Fruit fly (Drosophila melanogaster): ENCODE data around the gene bai.

bai gene

DNA sequence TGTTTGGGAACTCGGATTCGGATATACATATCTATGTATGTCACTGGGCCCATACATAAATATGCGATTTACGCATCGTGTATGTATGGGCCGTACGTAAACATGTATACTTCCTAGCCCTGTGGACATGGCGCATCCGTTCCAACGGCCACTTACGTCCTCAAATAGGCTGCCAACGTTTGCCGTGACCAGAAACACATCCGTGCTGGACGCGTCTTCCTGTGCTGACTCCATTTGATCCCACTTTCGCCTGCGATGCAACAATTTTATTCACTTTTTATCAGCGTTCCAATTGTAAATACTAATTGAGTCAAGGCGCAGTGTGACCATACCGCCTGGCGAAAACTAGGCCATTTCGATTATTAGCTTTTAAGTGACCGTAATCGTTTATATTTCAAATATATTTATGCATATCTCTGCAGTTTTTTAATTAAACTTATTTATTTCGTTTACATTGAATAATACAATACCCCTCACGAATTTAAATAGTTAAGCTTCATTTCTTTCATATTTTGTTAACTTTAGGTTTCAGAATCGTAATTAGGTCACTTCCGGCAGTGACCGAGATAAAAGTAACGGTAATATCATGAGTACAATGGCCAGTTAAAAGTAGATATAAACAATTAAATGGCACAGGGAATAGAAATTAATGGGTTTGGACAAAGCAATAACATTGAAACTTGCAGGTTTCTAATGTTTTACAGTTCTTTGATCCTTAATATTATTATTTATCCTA lies 5.8 kb downstream of the bai start, which contains the start of gene 5PtaseI:
Gene 5PtaseI (minus strand): TSS at position 336 of the 736 bp plus-strand sequence.
- TF ChIP-seq noc (tag; optimal IDR thresholded peaks at IDR 0.05): no peak

DNA sequence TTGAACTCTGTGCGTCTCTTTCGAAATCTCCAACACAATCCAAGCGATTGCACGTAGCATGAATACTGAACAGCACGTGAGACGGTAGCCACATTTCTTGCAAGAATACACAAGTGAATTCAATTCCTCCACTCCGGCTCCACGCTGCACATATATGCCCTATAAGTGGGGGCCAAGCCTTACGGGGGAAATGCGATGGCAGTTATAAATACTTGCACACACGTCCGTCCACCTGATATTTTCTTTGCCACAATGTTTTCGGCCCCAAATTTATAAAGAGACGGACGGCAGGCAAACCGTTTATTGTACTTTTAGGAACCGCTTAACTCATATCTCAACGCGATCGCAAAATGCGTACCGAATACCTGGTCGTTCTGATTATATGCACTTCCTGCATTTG lies 6.8 kb downstream of the bai start, which contains the start of gene CG11786:
Gene CG11786 (plus strand): TSS at position 301 of the 400 bp plus-strand sequence.
- no peak for TF ChIP-seq noc (tag; optimal IDR thresholded peaks at IDR 0.05)

DNA sequence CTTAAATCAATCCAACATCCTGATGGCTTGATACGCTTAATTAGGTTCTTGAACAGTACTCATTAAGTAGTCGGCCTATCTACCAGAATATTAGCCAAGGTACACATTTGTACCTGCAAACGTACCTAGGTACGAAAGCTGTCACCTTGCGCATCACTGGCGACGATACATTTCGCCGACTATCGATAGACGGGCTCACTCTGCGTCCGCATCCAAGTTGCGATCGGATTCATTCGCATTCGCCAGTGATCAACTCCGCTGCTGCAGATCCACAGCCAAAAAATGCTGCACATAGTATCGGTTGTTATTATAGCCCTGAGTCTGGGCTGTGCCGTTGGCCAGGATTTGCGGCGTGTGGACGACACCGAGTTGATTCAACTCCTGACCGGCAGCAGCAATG lies 8.3 kb downstream of the bai start, which contains the start of gene CG11790:
Gene CG11790 (plus strand): TSS at position 203 of the 400 bp plus-strand sequence.
- TF ChIP-seq noc (tag; optimal IDR thresholded peaks at IDR 0.05): no peak

DNA sequence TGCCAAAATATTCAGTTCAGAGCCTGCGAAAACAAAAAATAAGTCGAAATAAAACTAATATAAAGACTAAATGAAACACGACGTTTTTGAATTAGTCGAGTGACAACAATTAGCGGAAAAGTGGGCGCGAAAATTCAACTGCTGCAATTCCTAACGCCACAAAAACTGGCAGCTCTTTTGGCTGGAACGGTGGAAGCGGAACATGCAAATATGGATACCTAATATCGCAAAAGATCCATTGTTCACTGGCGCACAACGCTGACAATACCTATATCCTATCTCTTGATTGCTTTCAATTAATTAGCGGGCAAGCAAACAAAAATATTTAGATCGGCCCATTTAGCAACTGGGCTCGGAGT lies 10.2 kb downstream of the bai start, which contains the start of gene CG11791:
Gene CG11791 (plus strand): TSS at position 234 of the 359 bp plus-strand sequence.
- TF ChIP-seq noc (tag; optimal IDR thresholded peaks at IDR 0.05): no peak

DNA sequence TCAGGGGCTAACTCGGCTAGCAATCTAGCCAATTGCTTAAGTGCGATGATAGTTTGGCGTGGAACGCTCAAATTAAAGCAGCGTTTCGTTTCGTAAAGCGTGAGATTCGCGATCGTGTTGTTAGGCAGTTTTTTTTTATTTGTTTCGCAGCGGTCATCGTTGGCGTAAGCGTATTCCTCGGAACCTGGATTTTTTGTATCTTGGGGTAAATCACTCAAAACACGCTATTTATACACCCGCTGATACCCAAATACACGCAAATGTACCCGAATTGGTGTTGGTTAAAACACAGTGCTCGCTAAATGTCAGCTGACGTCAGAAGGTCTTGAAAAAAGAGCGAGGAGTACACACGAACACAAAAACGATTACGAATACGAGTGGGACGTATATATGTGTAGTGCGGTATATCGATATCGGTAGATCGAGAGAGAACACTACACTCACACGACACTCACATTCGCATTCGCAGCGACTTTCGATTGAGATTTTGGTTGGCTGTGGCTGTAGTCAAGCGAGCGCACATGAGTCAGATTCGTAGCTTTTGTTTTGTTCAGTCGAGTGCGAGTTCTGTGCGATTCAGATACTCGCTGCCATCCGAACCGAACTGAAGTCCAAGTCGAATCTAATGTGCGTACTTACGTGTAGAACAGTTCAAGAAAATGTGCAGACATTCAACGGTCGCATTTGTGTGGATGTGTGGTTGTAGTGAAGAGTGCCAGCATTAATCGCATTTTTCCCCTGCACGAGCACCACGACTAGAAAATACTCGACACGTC lies 10.8 kb downstream of the bai start:
- TF ChIP-seq noc (tag; optimal IDR thresholded peaks at IDR 0.05): peak; percentile 58

DNA sequence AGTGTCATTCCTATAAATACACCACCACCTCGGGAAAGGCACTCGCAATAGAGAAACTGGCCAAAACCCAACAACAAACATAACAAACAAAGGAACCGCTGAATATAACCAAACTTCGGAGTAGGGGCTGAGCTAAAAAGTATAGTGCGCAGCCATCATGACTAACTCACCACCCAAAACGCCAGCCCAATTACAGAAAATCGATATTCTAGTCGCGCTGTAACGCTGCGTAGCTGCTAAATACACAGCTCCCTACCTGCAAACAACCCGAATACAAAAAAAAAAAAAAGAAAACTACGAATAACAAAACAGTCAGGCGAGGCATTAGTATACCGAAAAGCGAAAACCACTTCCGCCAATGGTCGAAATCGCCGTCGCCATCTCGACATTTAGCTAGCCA lies 11.5 kb downstream of the bai start:
- no peak for TF ChIP-seq noc (tag; optimal IDR thresholded peaks at IDR 0.05)

DNA sequence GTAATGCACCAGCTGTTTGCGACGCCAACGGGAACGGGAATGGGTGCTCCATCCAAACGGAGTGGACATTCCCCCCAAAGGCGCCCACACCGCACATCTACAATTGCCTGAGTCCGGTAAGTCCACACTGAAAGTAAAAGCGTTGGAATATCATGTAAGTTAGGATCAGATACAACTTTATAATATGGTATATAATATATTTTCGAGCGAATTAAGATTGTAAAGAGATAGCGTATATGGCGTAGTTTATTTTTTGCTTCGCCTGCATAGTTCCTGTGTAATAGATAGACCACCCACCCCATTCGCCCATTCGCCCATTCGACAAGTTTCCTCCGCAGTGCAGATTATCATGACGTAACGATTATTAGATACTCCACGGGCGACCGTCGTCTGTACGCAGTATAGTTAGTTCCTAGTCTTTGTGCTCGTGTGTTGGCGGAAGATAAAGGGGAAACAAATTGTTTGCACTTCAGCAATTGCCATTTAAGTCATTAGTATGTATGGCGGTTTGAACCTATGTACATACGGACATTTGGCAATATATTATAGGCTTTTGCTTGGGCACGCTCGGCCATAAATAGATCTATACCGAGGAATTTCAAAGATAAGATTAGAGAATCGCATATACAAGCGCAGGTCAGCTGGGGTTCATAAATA lies 12.4 kb downstream of the bai start:
- peak; percentile 46 for TF ChIP-seq noc (tag; optimal IDR thresholded peaks at IDR 0.05)

DNA sequence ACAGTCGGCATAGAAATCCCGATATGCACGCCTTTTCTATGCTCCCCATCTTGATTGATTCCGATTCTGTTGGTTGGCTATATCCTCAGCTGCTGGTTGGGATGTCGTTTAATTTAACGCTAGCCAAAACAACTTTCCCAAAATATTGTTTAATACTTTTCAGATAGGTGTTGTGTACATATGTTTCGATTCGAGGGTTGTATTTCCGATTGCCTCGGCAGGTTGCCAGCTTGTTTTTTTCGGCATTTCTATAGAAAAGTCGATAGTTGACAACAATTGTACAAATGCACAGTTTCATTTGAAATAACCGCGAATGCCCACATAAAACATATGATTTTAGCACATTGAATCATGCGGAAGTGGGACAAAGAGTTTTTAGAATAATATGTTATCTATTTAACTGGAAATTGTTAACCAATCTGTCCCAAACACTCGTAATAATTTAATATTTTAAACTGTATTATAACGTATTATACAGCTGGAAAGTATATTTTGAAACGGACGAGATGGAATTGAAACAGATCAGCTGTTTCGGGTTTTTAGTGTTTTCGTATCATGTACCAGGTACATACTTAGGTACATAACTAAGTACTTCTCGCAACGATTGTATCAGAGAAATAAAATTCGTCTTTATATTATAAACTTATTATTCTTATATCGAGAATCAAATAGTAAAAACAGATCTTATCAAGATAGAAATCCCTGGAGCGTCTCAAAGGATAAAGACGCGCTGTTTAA lies 15.4 kb downstream of the bai start, which contains the start of gene CG31109:
Gene CG31109 (minus strand): TSS at position 203 of the 738 bp plus-strand sequence.
- peak; percentile 20 for TF ChIP-seq noc (tag; optimal IDR thresholded peaks at IDR 0.05)

DNA sequence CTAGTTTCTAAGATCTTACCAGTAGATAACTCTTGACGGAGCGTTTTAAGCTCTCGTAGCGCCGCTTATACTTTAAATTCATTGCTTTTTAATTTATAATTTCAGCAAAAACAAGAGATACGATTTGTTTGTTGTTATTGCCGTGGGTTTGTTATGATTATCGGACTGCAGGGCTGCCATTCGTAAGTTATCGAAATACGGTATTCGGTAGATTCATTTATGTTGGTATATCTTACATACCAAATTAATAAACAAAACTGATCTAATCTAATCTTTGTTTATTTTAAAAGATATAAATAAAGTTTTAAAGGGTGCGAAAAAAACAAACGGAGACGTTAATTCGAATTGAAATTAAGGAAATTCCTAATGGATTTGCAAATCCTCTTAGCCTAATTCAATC lies 16.8 kb downstream of the bai start, which contains the start of the genes CG31111 and stac:
Gene CG31111 (minus strand): TSS at position 162 of the 400 bp plus-strand sequence.
Gene stac (plus strand): TSS at position 271 of the 400 bp plus-strand sequence.
- no peak for TF ChIP-seq noc (tag; optimal IDR thresholded peaks at IDR 0.05)

DNA sequence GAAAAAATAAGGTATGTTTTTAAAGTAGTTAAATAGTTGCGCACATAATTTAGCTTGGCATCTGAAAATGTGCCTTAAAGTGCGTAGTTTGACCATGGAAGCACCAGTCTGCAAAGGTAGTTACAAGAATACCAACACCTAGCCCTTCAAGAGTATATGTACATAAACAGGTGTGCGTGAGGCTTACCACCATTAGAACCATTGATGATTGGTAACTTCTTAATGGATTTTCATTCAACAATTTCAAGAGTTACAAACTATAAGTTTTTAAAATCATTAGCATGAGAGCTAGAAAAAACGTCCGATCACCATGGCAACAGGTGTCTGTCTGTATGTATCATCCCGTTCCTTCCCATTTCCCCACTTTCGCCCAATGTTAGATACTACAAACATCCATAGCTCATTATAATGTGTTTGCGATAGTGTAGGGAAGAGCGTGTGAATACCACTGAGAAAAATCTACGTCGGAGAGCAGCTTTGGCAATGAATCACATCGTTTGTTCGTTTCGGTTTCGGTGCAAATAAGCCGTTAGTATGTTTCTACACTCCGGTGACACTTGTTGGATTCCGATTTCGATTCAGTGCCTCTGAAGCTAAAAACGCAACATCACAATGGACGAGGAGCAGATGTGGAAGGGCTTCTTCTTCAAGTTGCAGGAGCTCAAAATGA lies 17.4 kb downstream of the bai start:
- no peak for TF ChIP-seq noc (tag; optimal IDR thresholded peaks at IDR 0.05)

DNA sequence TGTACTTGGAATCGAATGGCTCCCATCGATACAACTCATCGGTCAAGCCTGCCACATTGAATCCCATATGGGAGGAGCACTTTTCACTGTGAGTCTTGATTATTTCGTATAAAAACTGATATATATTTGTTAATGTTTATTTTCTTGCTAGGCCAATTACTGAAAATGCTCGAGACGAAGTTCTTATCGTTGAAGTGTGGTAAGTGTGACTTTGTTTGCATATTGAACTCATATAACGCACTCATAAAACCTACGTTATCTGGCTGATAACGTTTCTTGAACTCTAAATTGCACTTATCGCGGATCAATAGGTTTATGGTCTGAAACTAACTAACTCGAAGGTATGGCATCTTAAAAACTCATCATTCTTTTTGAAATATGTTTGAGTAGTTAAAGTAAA lies 21.3 kb downstream of the bai start:
- TF ChIP-seq noc (tag; optimal IDR thresholded peaks at IDR 0.05): no peak

DNA sequence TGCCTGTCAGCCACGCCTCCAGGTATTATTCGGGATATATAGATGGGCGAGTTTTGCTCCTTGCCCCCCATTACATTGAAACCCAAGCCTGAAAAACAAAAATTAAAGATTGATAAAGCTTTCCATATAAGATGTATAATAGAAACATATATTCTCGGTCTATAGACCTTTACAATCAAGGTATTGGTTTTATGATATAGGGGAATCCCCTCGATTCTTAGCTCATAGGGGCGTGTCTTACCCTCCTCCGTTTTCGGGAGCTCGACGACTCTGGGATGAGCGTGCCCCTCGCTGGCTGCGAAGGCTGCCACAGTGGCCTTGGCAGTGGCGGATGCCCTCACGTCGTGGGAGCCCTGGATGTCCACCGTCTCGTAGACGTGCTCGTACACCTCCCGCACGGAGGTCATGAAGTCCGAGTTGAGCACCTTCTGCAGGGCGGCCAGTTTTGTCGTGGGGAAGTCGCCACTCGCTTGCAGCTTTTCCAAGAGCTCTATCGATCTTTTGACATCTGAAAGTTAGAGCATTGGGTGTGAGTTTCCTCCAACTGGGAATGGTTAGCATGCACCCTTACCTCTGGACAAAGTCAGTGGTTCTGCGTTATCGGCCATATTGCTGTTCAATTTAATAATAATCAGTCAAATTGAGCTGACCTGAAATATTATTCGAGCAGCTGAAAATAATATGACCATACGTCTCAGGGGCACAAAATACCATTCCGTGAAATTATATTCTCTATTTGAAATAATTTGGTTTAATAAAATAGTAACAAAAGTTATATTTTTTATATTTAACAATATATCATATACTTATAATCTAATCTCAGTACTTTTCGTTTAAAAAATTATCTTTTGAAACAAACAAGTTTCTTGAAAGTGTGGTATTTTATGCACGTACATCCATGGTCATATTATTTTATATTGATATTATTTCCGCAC lies 26.0 kb downstream of the bai start, which contains the start of the genes veli and PQBP1:
Gene veli (minus strand): TSS at position 685 of the 935 bp plus-strand sequence.
Gene PQBP1 (plus strand): TSS at position 885 of the 935 bp plus-strand sequence.
- no peak for TF ChIP-seq noc (tag; optimal IDR thresholded peaks at IDR 0.05)

DNA sequence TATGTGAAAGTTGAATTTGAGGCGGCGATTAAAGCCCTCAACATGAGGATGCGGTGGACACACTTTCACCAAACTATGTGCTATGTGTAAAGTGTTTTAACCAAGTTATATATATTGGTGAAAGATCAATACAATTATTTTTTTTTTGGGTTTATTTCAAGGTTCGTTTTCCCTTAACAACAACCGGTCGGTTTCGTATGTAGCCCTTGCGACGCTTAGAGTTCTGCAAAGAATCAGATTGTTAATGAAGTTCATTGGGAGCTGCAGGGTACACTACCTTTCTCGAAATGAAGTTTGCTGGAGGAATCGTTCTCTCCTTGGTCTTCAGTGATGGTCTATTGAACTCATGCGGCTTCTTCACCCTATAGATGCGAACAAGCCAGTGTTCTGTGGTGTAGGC lies 27.7 kb downstream of the bai start:
- TF ChIP-seq noc (tag; optimal IDR thresholded peaks at IDR 0.05): no peak

Measured in whole organism, larva.